Fruit fly (Drosophila melanogaster): ENCODE measurements around the gene caps.
A peak's percentile ranks its signal among the peaks of the same experiment; 100 is the strongest.

Gene caps

DNA sequence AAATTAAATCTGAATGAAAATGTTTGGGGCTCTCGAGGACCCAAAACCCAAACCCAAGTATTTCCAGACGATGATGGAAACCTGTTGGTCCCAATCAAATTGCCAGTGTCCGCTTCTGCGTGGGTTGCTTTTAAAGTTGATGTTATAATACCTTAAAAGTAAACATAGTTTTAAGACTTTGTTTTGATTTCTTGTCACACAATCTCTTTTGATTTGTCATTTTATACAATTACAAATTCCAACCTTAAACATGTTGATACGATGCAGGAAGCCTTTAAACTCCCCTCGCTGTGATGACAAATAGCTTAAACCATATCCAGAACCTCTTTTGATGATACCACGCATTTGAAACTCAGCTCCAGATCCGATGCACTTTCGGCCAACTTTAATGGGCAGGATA, 46.2 kb upstream of the caps start (continued):
- peak; percentile 40 for TF ChIP-seq OdsH (GFP tag; optimal IDR thresholded peaks at IDR 0.05)
- no peak for TF ChIP-seq fd85E (GFP tag; optimal IDR thresholded peaks at IDR 0.05)
- no peak for TF ChIP-seq CG15336 (GFP tag; IDR thresholded peaks at IDR 0.05)
- no peak for TF ChIP-seq Eip93F (GFP tag; optimal IDR thresholded peaks at IDR 0.05)
- TF ChIP-seq spab (GFP tag; optimal IDR thresholded peaks at IDR 0.05) = no peak
- TF ChIP-seq Hr4 (GFP tag; optimal IDR thresholded peaks at IDR 0.05) = no peak
- TF ChIP-seq topi (GFP tag; optimal IDR thresholded peaks at IDR 0.05) = peak; percentile 56
- peak; percentile 29 for TF ChIP-seq Sox102F (GFP tag; optimal IDR thresholded peaks at IDR 0.05)
- TF ChIP-seq esn (GFP tag; optimal IDR thresholded peaks at IDR 0.05) = peak; percentile 42
- TF ChIP-seq dac (GFP tag; optimal IDR thresholded peaks at IDR 0.05) = no peak

DNA sequence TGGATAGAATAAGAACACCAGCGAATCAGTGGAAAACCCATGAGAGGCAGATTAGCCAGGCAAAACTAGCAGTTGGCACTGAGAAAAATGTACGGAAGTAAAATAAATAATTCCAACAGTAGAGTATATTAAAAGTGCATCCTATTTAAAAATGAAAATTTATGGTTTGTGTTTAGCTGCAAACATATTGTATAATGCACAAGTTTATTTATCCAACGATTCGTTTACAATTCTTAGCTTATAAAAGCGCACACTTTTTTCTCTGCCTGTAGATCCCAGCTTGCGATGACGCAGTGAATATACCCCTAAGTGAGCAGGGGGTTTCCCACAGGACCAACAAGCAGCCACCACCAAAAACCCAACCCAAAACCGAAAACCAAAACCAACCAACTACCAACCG, 39.2 kb upstream of the caps start:
- peak; percentile 38 for TF ChIP-seq svp (GFP tag)
- peak; percentile 1 for TF ChIP-seq esn (GFP tag; optimal IDR thresholded peaks at IDR 0.05)
- TF ChIP-seq topi (GFP tag; optimal IDR thresholded peaks at IDR 0.05) = peak; percentile 20
- no peak for TF ChIP-seq fkh (GFP tag; optimal IDR thresholded peaks at IDR 0.05)
- peak; percentile 23 for TF ChIP-seq cyc (GFP tag; optimal IDR thresholded peaks at IDR 0.05)
- TF ChIP-seq Eip78C (GFP tag) = peak; percentile 67
- no peak for TF ChIP-seq Sox102F (GFP tag; optimal IDR thresholded peaks at IDR 0.05)
- TF ChIP-seq Met (GFP tag; optimal IDR thresholded peaks at IDR 0.05) = peak; percentile 4
- TF ChIP-seq CG11762 (GFP tag; optimal IDR thresholded peaks at IDR 0.05; ENCODE audit: insufficient read depth) = no peak

DNA sequence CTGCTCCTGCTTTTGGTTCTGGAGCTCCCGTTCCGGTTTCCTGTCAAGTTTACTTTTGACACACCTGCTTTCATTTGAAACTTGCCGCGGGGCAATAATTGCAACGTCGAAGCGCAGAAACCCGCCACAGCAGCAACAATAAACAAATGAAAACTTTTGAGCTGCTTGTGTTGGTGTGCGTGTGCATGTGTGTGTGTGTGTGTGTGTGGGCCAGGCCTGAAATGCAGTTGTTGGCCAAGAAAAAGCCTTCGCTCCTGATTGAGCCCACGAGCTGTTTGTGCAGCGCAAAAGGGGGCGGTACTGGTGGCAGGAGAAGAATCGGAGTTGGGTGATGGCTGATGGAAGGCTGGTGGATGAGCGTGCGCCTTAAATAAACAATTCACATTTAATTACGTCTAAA, 32.3 kb upstream of the caps start:
- TF ChIP-seq Eip78C (GFP tag) (peak; percentile 10), cyc (GFP tag; optimal IDR thresholded peaks at IDR 0.05) (no peak)

DNA sequence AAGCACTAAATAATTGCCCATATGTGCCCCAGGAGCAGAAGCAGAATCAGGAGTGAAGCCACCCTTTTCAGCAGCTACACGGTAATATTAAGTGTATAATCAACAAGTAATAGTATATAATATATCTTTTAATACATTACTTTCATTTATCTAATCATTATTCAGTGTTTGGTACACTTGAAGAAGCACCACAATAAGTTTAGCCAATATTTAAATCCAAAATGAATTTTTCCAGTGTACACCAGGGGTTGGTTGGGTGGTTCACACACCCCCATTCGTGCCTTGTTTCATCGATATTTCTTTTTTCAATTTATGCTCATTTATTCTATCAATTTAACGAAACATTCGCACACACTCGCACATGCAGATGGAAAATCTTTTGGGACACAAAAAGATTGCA, 30.9 kb upstream of the caps start:
- TF ChIP-seq Met (GFP tag; optimal IDR thresholded peaks at IDR 0.05) (peak; percentile 38), Hr38 (GFP tag; optimal IDR thresholded peaks at IDR 0.05) (no peak), esn (GFP tag; optimal IDR thresholded peaks at IDR 0.05) (peak; percentile 13), dac (GFP tag; optimal IDR thresholded peaks at IDR 0.05) (no peak), CG31627 (GFP tag; optimal IDR thresholded peaks at IDR 0.05) (no peak), svp (GFP tag) (peak; percentile 42), Smox (GFP tag; optimal IDR thresholded peaks at IDR 0.05) (peak; percentile 9), CG11294 (GFP tag; IDR thresholded peaks at IDR 0.05) (no peak), Eip78C (GFP tag) (peak; percentile 31)

DNA sequence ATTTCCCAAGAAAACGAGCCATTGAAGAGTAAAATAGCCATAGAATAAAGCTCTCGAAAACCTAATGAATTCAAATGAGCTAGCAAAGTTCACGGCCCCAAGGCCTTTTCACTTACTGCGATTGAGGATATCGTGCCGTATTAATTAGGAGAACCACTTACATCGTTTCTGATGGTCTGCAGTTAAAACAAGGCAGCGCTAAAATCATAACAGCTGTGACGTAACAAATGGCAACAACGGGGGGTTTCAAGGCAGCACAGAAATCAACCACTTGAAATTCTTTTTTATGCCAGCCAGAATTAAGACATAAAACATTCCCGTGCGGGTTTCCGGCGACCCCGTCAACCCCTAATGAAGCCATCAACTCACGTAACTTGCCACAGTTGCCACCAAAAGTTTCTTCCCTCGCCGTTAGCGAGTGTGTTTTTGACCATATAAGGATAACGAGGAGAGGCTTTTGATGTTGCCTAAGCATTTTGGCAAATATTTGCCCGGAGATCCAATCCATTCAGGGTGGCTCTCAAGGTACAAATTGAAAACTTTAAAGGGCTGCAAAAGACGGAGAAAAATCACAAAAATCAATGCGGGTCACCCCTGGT, 18.4 kb upstream of the caps start:
- TF ChIP-seq dac (GFP tag; optimal IDR thresholded peaks at IDR 0.05) (no peak), Eip75B (GFP tag; optimal IDR thresholded peaks at IDR 0.05) (no peak), CG8319 (GFP tag; optimal IDR thresholded peaks at IDR 0.05) (no peak), CG15336 (GFP tag; IDR thresholded peaks at IDR 0.05) (no peak), CG11762 (GFP tag; optimal IDR thresholded peaks at IDR 0.05; ENCODE audit: insufficient read depth) (no peak), CG11294 (GFP tag; IDR thresholded peaks at IDR 0.05) (no peak), spab (GFP tag; optimal IDR thresholded peaks at IDR 0.05) (no peak), pdm3 (GFP tag; optimal IDR thresholded peaks at IDR 0.05) (no peak), Ets21C (GFP tag; optimal IDR thresholded peaks at IDR 0.05) (no peak)

DNA sequence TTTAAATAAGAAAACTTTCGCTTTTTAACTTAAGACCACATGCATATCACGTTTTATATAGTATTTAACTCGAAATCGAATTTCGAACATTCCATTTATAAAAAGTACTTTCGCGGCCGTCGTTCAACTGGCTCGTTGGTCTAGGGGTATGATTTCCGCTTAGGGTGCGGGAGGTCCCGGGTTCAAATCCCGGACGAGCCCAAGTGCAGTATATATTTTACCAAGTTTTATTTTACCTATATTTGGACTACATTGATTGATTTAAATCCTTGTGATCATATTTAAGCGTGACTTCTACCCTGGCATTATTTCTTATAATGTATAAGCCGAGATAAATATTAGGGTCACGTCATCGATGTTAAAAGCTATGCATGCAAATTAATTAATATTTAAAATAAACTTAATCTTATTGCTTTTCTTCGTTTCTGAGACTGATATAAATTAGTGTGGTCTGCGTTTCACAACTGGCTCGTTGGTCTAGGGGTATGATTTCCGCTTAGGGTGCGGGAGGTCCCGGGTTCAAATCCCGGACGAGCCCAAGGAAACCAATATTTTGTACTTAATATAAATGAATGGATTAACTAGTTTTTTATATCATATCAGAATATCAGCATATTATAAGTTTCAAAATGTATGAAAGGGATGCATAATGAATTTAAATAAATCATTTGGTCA, 17.3 kb upstream of the caps start:
- TF ChIP-seq svp (GFP tag) = peak; percentile 61
- no peak for TF ChIP-seq CG8632 (GFP tag; optimal IDR thresholded peaks at IDR 0.05)

DNA sequence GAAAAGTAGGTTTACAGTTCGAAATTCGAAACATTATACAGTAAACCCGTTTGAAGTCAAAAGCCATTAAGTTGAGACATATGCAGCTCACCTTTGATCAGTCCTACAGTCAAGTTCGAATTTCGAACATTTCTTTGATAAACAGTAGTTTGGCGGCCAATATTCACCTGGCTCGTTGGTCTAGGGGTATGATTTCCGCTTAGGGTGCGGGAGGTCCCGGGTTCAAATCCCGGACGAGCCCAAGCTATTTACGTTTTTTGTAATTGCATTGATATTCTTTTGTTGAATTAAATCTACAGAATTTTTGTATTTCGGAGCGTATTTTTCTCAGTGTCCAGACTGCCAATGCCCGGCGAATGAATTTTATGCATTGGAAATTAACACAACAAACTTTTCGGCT, 16.3 kb upstream of the caps start:
- TF ChIP-seq Sox102F (GFP tag; optimal IDR thresholded peaks at IDR 0.05) (no peak), Eip75B (GFP tag; optimal IDR thresholded peaks at IDR 0.05) (no peak), salr (GFP tag; optimal IDR thresholded peaks at IDR 0.05) (no peak), dsx (GFP tag; optimal IDR thresholded peaks at IDR 0.05; ENCODE audit: poor library complexity, severe bottlenecking) (no peak), CG11762 (GFP tag; optimal IDR thresholded peaks at IDR 0.05; ENCODE audit: insufficient read depth) (no peak), CG3919 (GFP tag; optimal IDR thresholded peaks at IDR 0.05) (no peak), CG10669 (GFP tag; optimal IDR thresholded peaks at IDR 0.05) (no peak), cyc (GFP tag; optimal IDR thresholded peaks at IDR 0.05) (no peak), Ets96B (tag; optimal IDR thresholded peaks at IDR 0.05) (no peak), fd59A (GFP tag; optimal IDR thresholded peaks at IDR 0.05) (no peak), Hr38 (GFP tag; optimal IDR thresholded peaks at IDR 0.05) (no peak), CG6163 (GFP tag; IDR thresholded peaks at IDR 0.05) (no peak), CG6854 (GFP tag; optimal IDR thresholded peaks at IDR 0.05) (no peak), Hr4 (GFP tag; optimal IDR thresholded peaks at IDR 0.05) (no peak), dac (GFP tag; optimal IDR thresholded peaks at IDR 0.05) (no peak), CG34406 (GFP tag; optimal IDR thresholded peaks at IDR 0.05) (no peak), Hr39 (GFP tag; optimal IDR thresholded peaks at IDR 0.05) (peak; percentile 9), Sox15 (GFP tag; optimal IDR thresholded peaks at IDR 0.05) (no peak), Gug (GFP tag; IDR thresholded peaks at IDR 0.05) (no peak), Smox (GFP tag; optimal IDR thresholded peaks at IDR 0.05) (no peak)
